Worm (Caenorhabditis elegans) whole organism, L2 larva: ENCODE results near the gene math-8.

ENCODE experiments used
- ZK546.5 ChIP-seq: sonication (generic microtip); optimal IDR thresholded peaks from 2 replicates; lab custom pipeline; 2017; ENCODE audit warnings: missing biosample characterization, missing genetic modification characterization
- blmp-1 ChIP-seq: sonication (generic microtip); optimal IDR thresholded peaks from 2 replicates; lab custom pipeline; 2017; ENCODE audit warnings: missing genetic modification characterization, mild to moderate bottlenecking, missing compliant biosample characterization, antibody characterized with exemption, moderate library complexity; ENCODE audit not compliant: insufficient read depth
- ceh-82 ChIP-seq: fragments of 150-350 bp; optimal IDR thresholded peaks from 2 replicates; lab custom pipeline; 2014; ENCODE audit warnings: missing biosample characterization, missing genetic modification characterization
- elt-1 ChIP-seq: fragments of 150-350 bp; optimal IDR thresholded peaks from 2 replicates; lab custom pipeline; 2014; ENCODE audit warnings: missing biosample characterization, missing genetic modification characterization
- elt-3 ChIP-seq: sonication (generic microtip); optimal IDR thresholded peaks from 2 replicates; lab custom pipeline; 2017; ENCODE audit warnings: missing biosample characterization, missing genetic modification characterization
- lin-13 ChIP-seq: fragments of 150-350 bp; optimal IDR thresholded peaks from 2 replicates; lab custom pipeline; 2014; ENCODE audit warnings: missing biosample characterization, missing genetic modification reagents, missing genetic modification characterization
- lin-39 ChIP-seq: fragments of 150-350 bp; optimal IDR thresholded peaks from 2 replicates; lab custom pipeline; 2014; ENCODE audit warnings: missing biosample characterization, missing genetic modification reagents, missing genetic modification characterization
- nhr-12 ChIP-seq: fragments of 150-350 bp; optimal IDR thresholded peaks from 2 replicates; lab custom pipeline; 2014; ENCODE audit warnings: missing biosample characterization, missing genetic modification characterization
- nhr-6 ChIP-seq: fragments of 150-350 bp; optimal IDR thresholded peaks from 2 replicates; lab custom pipeline; 2014; ENCODE audit warnings: missing biosample characterization, missing genetic modification characterization
- skn-1 ChIP-seq: sonication (generic microtip); optimal IDR thresholded peaks from 2 replicates; lab custom pipeline; 2017; ENCODE audit warnings: missing biosample characterization, missing genetic modification characterization
- snpc-4 ChIP-seq: fragments of 150-350 bp; optimal IDR thresholded peaks from 2 replicates; lab custom pipeline; 2014; ENCODE audit warnings: missing biosample characterization, missing genetic modification characterization
- zag-1 ChIP-seq: fragments of 150-350 bp; optimal IDR thresholded peaks from 2 replicates; lab custom pipeline; 2014; ENCODE audit warnings: missing biosample characterization, missing genetic modification characterization

DNA sequence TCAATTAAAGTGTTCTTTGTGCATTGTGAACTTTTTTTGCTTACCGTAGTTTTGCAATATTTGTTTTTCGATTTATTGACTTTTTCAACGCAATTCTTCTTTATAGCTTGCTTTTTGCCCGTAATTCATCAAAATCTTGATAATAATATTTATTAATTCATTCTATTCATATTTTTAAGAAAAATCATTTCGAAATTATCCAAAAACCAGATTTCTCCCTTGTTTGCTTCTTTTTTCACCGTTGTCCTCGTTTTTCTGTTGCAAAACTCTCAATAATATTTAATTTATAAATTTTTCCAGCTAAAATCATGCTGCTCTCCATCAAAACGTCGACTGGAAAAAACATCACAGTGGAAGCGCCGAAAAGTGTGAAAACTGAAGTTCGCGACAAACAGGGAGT lies 35.5 kb upstream of the math-8 start, which contains the start of gene F52C6.3:
- no peak for TF ChIP-seq lin-39
- TF ChIP-seq nhr-12 (tag; lab: Kevin White, UChicago) = no peak
- TF ChIP-seq zag-1 (tag; lab: Kevin White, UChicago) = no peak
- TF ChIP-seq ZK546.5 (tag; lab: Kevin White, UChicago) = no peak
- no peak for TF ChIP-seq ceh-82 (tag; lab: Kevin White, UChicago)
- no peak for TF ChIP-seq skn-1 (tag; lab: Kevin White, UChicago)
- no peak for TF ChIP-seq blmp-1
- TF ChIP-seq elt-1 (tag; lab: Kevin White, UChicago) = no peak
- no peak for TF ChIP-seq nhr-6 (tag; lab: Kevin White, UChicago)
- no peak for TF ChIP-seq lin-13
- TF ChIP-seq elt-3 = no peak
- TF ChIP-seq snpc-4 (tag; lab: Kevin White, UChicago) = no peak
